Worm (Caenorhabditis elegans): ENCODE data around the gene Y57G11C.20.

DNA sequence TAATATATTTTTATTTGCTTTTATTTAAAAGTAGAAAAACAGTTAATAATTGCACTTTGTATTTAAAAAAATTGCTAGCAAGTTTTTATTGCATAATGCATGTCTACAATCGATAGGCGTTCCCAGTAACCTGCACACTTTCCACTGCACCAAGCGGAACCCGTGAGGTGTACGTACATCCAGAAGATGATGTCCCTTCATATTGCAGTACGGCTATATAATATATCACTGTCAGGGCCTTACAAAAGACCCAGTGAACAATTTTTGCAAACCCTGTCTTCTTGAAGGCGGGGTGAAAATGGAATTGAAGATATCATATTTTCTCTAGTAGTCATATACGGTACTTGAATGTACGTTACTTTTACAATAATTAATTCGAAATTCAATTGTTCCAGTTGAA, 20.6 kb downstream of the Y57G11C.20 start:
- TF ChIP-seq nhr-25 (tag; optimal IDR thresholded peaks at IDR 0.05; ENCODE audit: borderline replicate concordance, insufficient read depth) (no peak), Y5F2A.4 (GFP tag; optimal IDR thresholded peaks at IDR 0.05) (no peak), egl-43 (GFP tag; IDR thresholded peaks at IDR 0.05) (no peak), nhr-237 (tag; optimal IDR thresholded peaks at IDR 0.05) (no peak), unc-39 (tag; optimal IDR thresholded peaks at IDR 0.05) (no peak), mep-1 (tag; optimal IDR thresholded peaks at IDR 0.05) (no peak), lsy-2 (tag; optimal IDR thresholded peaks at IDR 0.05) (no peak), set-16 (GFP tag; IDR thresholded peaks at IDR 0.05) (no peak), F37D6.2 (tag; optimal IDR thresholded peaks at IDR 0.05) (no peak), unc-62 (GFP tag; optimal IDR thresholded peaks at IDR 0.05 in 1 of 2) (no peak), unc-62 (tag; optimal IDR thresholded peaks at IDR 0.05) (no peak), jun-1 (tag; optimal IDR thresholded peaks at IDR 0.05) (no peak), pha-4 (GFP tag; IDR thresholded peaks at IDR 0.05) (no peak), pha-4 (tag; optimal IDR thresholded peaks at IDR 0.05) (no peak), ceh-44 (GFP tag; IDR thresholded peaks at IDR 0.05) (no peak)

All from whole organism, L4 larva.